Fruit fly (Drosophila melanogaster) whole organism, embryonic: ENCODE data around the gene mRpS7.

Source experiments
- ATbp ChIP-seq: fragments of 200-800 bp; sonication (Bioruptor generic); optimal IDR thresholded peaks from 2 replicates; lab custom pipeline; 2017; ENCODE audit warnings: missing biosample characterization, mild to moderate bottlenecking, missing genetic modification characterization, missing genetic modification reagents
- CG10147 ChIP-seq: fragments of 200-800 bp; sonication (Bioruptor generic); optimal IDR thresholded peaks from 2 replicates; lab custom pipeline; 2019; ENCODE audit warnings: missing biosample characterization, mild to moderate bottlenecking, missing genetic modification characterization, moderate library complexity
- CG11456 ChIP-seq: fragments of 200-800 bp; sonication (Bioruptor generic); IDR thresholded peaks from 3 replicates; pipeline ENCODE4 v1.3.6; 2022; ENCODE audit warnings: missing biosample characterization, missing genetic modification characterization
- CG13296 ChIP-seq: fragments of 200-800 bp; sonication (Bioruptor generic); optimal IDR thresholded peaks from 3 replicates; lab custom pipeline; 2018; ENCODE audit warnings: missing biosample characterization, mild to moderate bottlenecking, missing genetic modification characterization
- CG13424 ChIP-seq: fragments of 200-800 bp; sonication (Bioruptor generic); optimal IDR thresholded peaks from 2 replicates; lab custom pipeline; 2019; ENCODE audit warnings: missing biosample characterization, mild to moderate bottlenecking, missing genetic modification characterization, moderate library complexity
- CG13894 ChIP-seq: fragments of 200-800 bp; sonication (Bioruptor generic); optimal IDR thresholded peaks from 3 replicates; lab custom pipeline; 2018; ENCODE audit warnings: missing biosample characterization, mild to moderate bottlenecking, missing genetic modification characterization, moderate library complexity
- CG14667 ChIP-seq: fragments of 200-800 bp; sonication (Bioruptor generic); IDR thresholded peaks from 2 replicates; pipeline ENCODE4 v1.3.6; 2022; ENCODE audit warnings: missing biosample characterization, missing genetic modification characterization
- CG17612 ChIP-seq: fragments of 200-800 bp; sonication (Bioruptor generic); IDR thresholded peaks from 2 replicates; pipeline ENCODE4 v1.3.6; 2022; ENCODE audit warnings: missing biosample characterization, missing genetic modification characterization
- CG17912 ChIP-seq: fragments of 200-800 bp; sonication (Bioruptor generic); optimal IDR thresholded peaks from 2 replicates; lab custom pipeline; 2018; ENCODE audit warnings: missing biosample characterization, mild to moderate bottlenecking, missing genetic modification characterization
- CG2889 ChIP-seq: fragments of 200-800 bp; sonication (Bioruptor generic); IDR thresholded peaks from 3 replicates; pipeline ENCODE4 v1.3.6; 2022; ENCODE audit warnings: missing biosample characterization, missing genetic modification characterization
- CG31388 ChIP-seq: fragments of 200-800 bp; sonication (Bioruptor generic); optimal IDR thresholded peaks from 2 replicates; lab custom pipeline; 2016; ENCODE audit warnings: missing biosample characterization, missing genetic modification characterization
- CG32532 ChIP-seq: fragments of 200-800 bp; sonication (Bioruptor generic); IDR thresholded peaks from 2 replicates; pipeline ENCODE4 v1.3.6; 2022; ENCODE audit warnings: missing biosample characterization, missing genetic modification characterization
- CG33213 ChIP-seq: fragments of 200-800 bp; sonication (Bioruptor generic); optimal IDR thresholded peaks from 3 replicates; lab custom pipeline; 2016; ENCODE audit warnings: missing biosample characterization, missing genetic modification characterization
- CG3847 ChIP-seq: fragments of 200-800 bp; sonication (Bioruptor generic); IDR thresholded peaks from 2 replicates; pipeline ENCODE4 v1.3.6; 2022; ENCODE audit warnings: missing biosample characterization, missing genetic modification characterization
- CG4328 ChIP-seq: fragments of 200-800 bp; sonication (Bioruptor generic); optimal IDR thresholded peaks from 3 replicates; lab custom pipeline; 2017; ENCODE audit warnings: missing biosample characterization, missing genetic modification reagents, missing genetic modification characterization
- CG43689 ChIP-seq: fragments of 200-800 bp; sonication (Bioruptor generic); IDR thresholded peaks from 2 replicates; pipeline ENCODE4 v1.3.6; 2022; ENCODE audit warnings: missing biosample characterization, missing genetic modification characterization
- CG4617 ChIP-seq: fragments of 200-800 bp; sonication (Bioruptor generic); optimal IDR thresholded peaks from 3 replicates; lab custom pipeline; 2016; ENCODE audit warnings: missing biosample characterization, missing genetic modification characterization, borderline replicate concordance
- CG6689 ChIP-seq: fragments of 200-800 bp; sonication (Bioruptor generic); IDR thresholded peaks from 2 replicates; pipeline ENCODE4 v1.3.6; 2022; ENCODE audit warnings: missing biosample characterization, missing genetic modification characterization
- Camta ChIP-seq: fragments of 200-800 bp; sonication (Bioruptor generic); optimal IDR thresholded peaks from 2 replicates; lab custom pipeline; 2016; ENCODE audit warnings: missing biosample characterization, missing genetic modification characterization
- CkIIα-i1 ChIP-seq: fragments of 200-800 bp; sonication (Bioruptor generic); IDR thresholded peaks from 2 replicates; pipeline ENCODE4 v1.3.6; 2022; ENCODE audit warnings: missing biosample characterization, missing genetic modification characterization
- D19B ChIP-seq: fragments of 200-800 bp; sonication (Bioruptor generic); optimal IDR thresholded peaks from 2 replicates; lab custom pipeline; 2017; ENCODE audit warnings: missing biosample characterization, mild to moderate bottlenecking, missing genetic modification characterization
- Doc3 ChIP-seq: fragments of 200-800 bp; sonication (Bioruptor generic); IDR thresholded peaks from 3 replicates; pipeline ENCODE4 v1.3.6; 2022; ENCODE audit warnings: missing biosample characterization, missing genetic modification characterization; ENCODE audit not compliant: partially characterized antibody
- Eip74EF ChIP-seq, 2 experiments: fragments of 200-800 bp in 1 of 2; fragments of >200 bp in 1 of 2; sonication (Bioruptor generic) in 1 of 2; optimal IDR thresholded peaks; 2 replicates each; lab custom pipeline; 2017 to 2019; ENCODE audit warnings: missing biosample characterization in 2 of 2, missing genetic modification characterization in 2 of 2, mild to moderate bottlenecking in 1 of 2, moderate library complexity in 1 of 2
- Ets65A ChIP-seq: fragments of 200-800 bp; sonication (Bioruptor generic); peaks from one replicate; lab custom pipeline; 2016; ENCODE audit warnings: missing biosample characterization, missing genetic modification characterization
- Fer3 ChIP-seq: fragments of 200-800 bp; sonication (Bioruptor generic); optimal IDR thresholded peaks from 2 replicates; lab custom pipeline; 2018; ENCODE audit warnings: missing biosample characterization, mild to moderate bottlenecking, missing genetic modification characterization, moderate library complexity
- Gug ChIP-seq: fragments of 200-800 bp; sonication (Bioruptor generic); IDR thresholded peaks from 4 replicates; pipeline ENCODE4 v1.3.6; 2022; ENCODE audit warnings: missing biosample characterization, missing genetic modification characterization
- H2.0 ChIP-seq: fragments of 200-800 bp; sonication (Bioruptor generic); IDR thresholded peaks from 2 replicates; pipeline ENCODE4 v1.3.6; 2022; ENCODE audit warnings: missing biosample characterization, missing genetic modification characterization
- Hmr ChIP-seq: fragments of 200-800 bp; sonication (Bioruptor generic); optimal IDR thresholded peaks from 3 replicates; lab custom pipeline; 2017; ENCODE audit warnings: mild to moderate bottlenecking, missing biosample characterization, missing genetic modification reagents, missing genetic modification characterization
- Lpt ChIP-seq: fragments of >200 bp; optimal IDR thresholded peaks from 2 replicates; lab custom pipeline; 2018; ENCODE audit warnings: missing biosample characterization, missing genetic modification characterization
- Neu2 ChIP-seq: fragments of 200-800 bp; sonication (Bioruptor generic); optimal IDR thresholded peaks from 3 replicates; lab custom pipeline; 2016; ENCODE audit warnings: missing biosample characterization, missing genetic modification characterization, borderline replicate concordance
- PHDP ChIP-seq: fragments of 200-800 bp; sonication (Bioruptor generic); optimal IDR thresholded peaks from 3 replicates; lab custom pipeline; 2018; ENCODE audit warnings: missing biosample characterization, mild to moderate bottlenecking, missing genetic modification characterization, moderate library complexity
- Spps ChIP-seq: fragments of 200-800 bp; sonication (Bioruptor generic); optimal IDR thresholded peaks from 2 replicates; lab custom pipeline; 2018; ENCODE audit warnings: missing biosample characterization, mild to moderate bottlenecking, missing genetic modification characterization
- Trl ChIP-seq, 3 experiments: fragments of >200 bp in 2 of 3; fragments of 200-800 bp in 1 of 3; sonication (Bioruptor generic) in 1 of 3; optimal IDR thresholded peaks; 2 replicates in 1 of 3; 3 replicates in 2 of 3; lab custom pipeline; 2016 to 2017; ENCODE audit warnings: missing biosample characterization in 1 of 3, missing genetic modification characterization in 1 of 3
- bowl ChIP-seq: fragments of 200-800 bp; sonication (Bioruptor generic); IDR thresholded peaks from 2 replicates; pipeline ENCODE4 v1.3.6; 2022; ENCODE audit warnings: missing biosample characterization, missing genetic modification characterization
- caup ChIP-seq: fragments of 200-800 bp; sonication (Bioruptor generic); optimal IDR thresholded peaks from 3 replicates; lab custom pipeline; 2017; ENCODE audit warnings: missing biosample characterization, mild to moderate bottlenecking, missing genetic modification characterization, moderate library complexity; ENCODE audit not compliant: severe bottlenecking
- chif ChIP-seq, 2 experiments: fragments of 200-800 bp; sonication (Bioruptor generic); optimal IDR thresholded peaks; 3 replicates each; lab custom pipeline; 2016; ENCODE audit warnings: missing biosample characterization in 2 of 2, missing genetic modification characterization in 2 of 2
- crp ChIP-seq, 2 experiments: fragments of 200-800 bp; sonication (Bioruptor generic); optimal IDR thresholded peaks; 2 replicates in 1 of 2; 3 replicates in 1 of 2; lab custom pipeline; 2017; ENCODE audit warnings: missing biosample characterization in 2 of 2, missing genetic modification characterization in 2 of 2, mild to moderate bottlenecking in 1 of 2, moderate library complexity in 1 of 2
- dmrt11E ChIP-seq: fragments of 200-800 bp; sonication (Bioruptor generic); optimal IDR thresholded peaks from 3 replicates; lab custom pipeline; 2018; ENCODE audit warnings: missing biosample characterization, mild to moderate bottlenecking, missing genetic modification characterization, moderate library complexity
- eyg ChIP-seq: fragments of 200-800 bp; sonication (Bioruptor generic); optimal IDR thresholded peaks from 3 replicates; lab custom pipeline; 2016; ENCODE audit warnings: missing biosample characterization, missing genetic modification characterization
- gce ChIP-seq: fragments of 200-800 bp; sonication (Bioruptor generic); IDR thresholded peaks from 3 replicates; pipeline ENCODE4 v1.3.6; 2022; ENCODE audit warnings: missing biosample characterization, missing genetic modification characterization
- grau ChIP-seq: fragments of 200-800 bp; optimal IDR thresholded peaks from 3 replicates; lab custom pipeline; 2019; ENCODE audit warnings: missing biosample characterization, mild to moderate bottlenecking, missing genetic modification characterization, moderate library complexity
- inv ChIP-seq: fragments of 200-800 bp; sonication (Bioruptor generic); IDR thresholded peaks from 2 replicates; pipeline ENCODE4 v1.3.6; 2022; ENCODE audit warnings: missing biosample characterization, missing genetic modification characterization; ENCODE audit not compliant: partially characterized antibody
- mirr ChIP-seq: fragments of 200-800 bp; sonication (Bioruptor generic); optimal IDR thresholded peaks from 3 replicates; lab custom pipeline; 2018; ENCODE audit warnings: missing biosample characterization, mild to moderate bottlenecking, missing genetic modification characterization
- nerfin-2 ChIP-seq: fragments of 200-800 bp; sonication (Bioruptor generic); IDR thresholded peaks from 2 replicates; pipeline ENCODE4 v1.3.6; 2022; ENCODE audit warnings: missing biosample characterization, missing genetic modification characterization; ENCODE audit not compliant: partially characterized antibody
- pb ChIP-seq: fragments of 200-800 bp; sonication (Bioruptor generic); optimal IDR thresholded peaks from 3 replicates; lab custom pipeline; 2016; ENCODE audit warnings: missing biosample characterization, missing genetic modification characterization
- psq ChIP-seq: fragments of 200-800 bp; sonication (Bioruptor generic); optimal IDR thresholded peaks from 2 replicates; lab custom pipeline; 2017; ENCODE audit warnings: missing biosample characterization, missing genetic modification characterization
- salm ChIP-seq: fragments of 200-800 bp; sonication (Bioruptor generic); optimal IDR thresholded peaks from 2 replicates; lab custom pipeline; 2018; ENCODE audit warnings: missing biosample characterization, mild to moderate bottlenecking, missing genetic modification characterization
- so ChIP-seq: fragments of 200-800 bp; sonication (Bioruptor generic); IDR thresholded peaks from 3 replicates; pipeline ENCODE4 v1.3.6; 2022; ENCODE audit warnings: missing biosample characterization, missing genetic modification characterization
- trem ChIP-seq: fragments of 200-800 bp; optimal IDR thresholded peaks from 3 replicates; lab custom pipeline; 2019; ENCODE audit warnings: missing biosample characterization, mild to moderate bottlenecking, missing genetic modification characterization, moderate library complexity
- vnd ChIP-seq: fragments of 200-800 bp; sonication (Bioruptor generic); IDR thresholded peaks from 3 replicates; pipeline ENCODE4 v1.3.6; 2022; ENCODE audit warnings: missing biosample characterization, missing genetic modification characterization; ENCODE audit not compliant: partially characterized antibody
- zfh2 ChIP-seq: fragments of 200-800 bp; sonication (Bioruptor generic); optimal IDR thresholded peaks from 2 replicates; lab custom pipeline; 2016; ENCODE audit warnings: missing biosample characterization, missing genetic modification characterization

Gene mRpS7

dm6 chr2L:10366525-10366924 is 19.9 kb upstream of the mRpS7 start, which contains the start of gene CG5056 (continued):
- no peak for TF ChIP-seq Hmr
- no peak for TF ChIP-seq CG11456 (GFP tag; lab: Robert Waterston, UW)
- no peak for TF ChIP-seq Fer3 (tag; lab: Kevin White, UChicago)
- peak; percentile 48 for TF ChIP-seq CG10147 (GFP tag; lab: Kevin White, UChicago)
- no peak for TF ChIP-seq vnd (GFP tag; lab: Robert Waterston, UW)
- no peak for TF ChIP-seq CG43689 (GFP tag; lab: Robert Waterston, UW)
- TF ChIP-seq trem (tag; lab: Kevin White, UChicago): peak; percentile 69
- TF ChIP-seq CG13894 (tag; lab: Kevin White, UChicago): no peak
- TF ChIP-seq CG4617 (GFP tag; lab: Kevin White, UChicago): peak; percentile 94
- TF ChIP-seq CG33213: no peak
- no peak for TF ChIP-seq gce (GFP tag; lab: Robert Waterston, UW)
- peak; percentile 13 for TF ChIP-seq dmrt11E (tag; lab: Kevin White, UChicago)
- no peak for TF ChIP-seq CG13296 (GFP tag; lab: Kevin White, UChicago)
- no peak for TF ChIP-seq zfh2 (GFP tag; lab: Kevin White, UChicago)
- TF ChIP-seq eyg (GFP tag; lab: Kevin White, UChicago): no peak
- TF ChIP-seq Spps: no peak
- no peak for TF ChIP-seq CG3847
- no peak for TF ChIP-seq CG6689
- no peak for TF ChIP-seq Eip74EF (GFP tag; optimal IDR thresholded peaks at IDR 0.05; lab: Kevin White, UChicago)
- peak; percentile 30; the same call in 1 of the 2 replicates for TF ChIP-seq CG14667
- no peak for TF ChIP-seq salm (tag; lab: Kevin White, UChicago)
- no peak for TF ChIP-seq Doc3
- peak; percentile 30 for TF ChIP-seq CG13424
- no peak for TF ChIP-seq D19B
- no peak for TF ChIP-seq Neu2 (GFP tag; lab: Kevin White, UChicago)
- TF ChIP-seq CkIIα-i1 (GFP tag; lab: Robert Waterston, UW): no peak
- no peak for TF ChIP-seq mirr (GFP tag; lab: Kevin White, UChicago)
- TF ChIP-seq so: no peak
- no peak for TF ChIP-seq bowl
- TF ChIP-seq CG17912 (GFP tag; lab: Kevin White, UChicago): peak; percentile 19
- no peak for TF ChIP-seq CG32532
- TF ChIP-seq psq (GFP tag; lab: Kevin White, UChicago): no peak
- no peak for TF ChIP-seq CG4328 (GFP tag; lab: Kevin White, UChicago)
- TF ChIP-seq PHDP (tag; lab: Kevin White, UChicago): peak; percentile 18
- no peak for TF ChIP-seq ATbp (GFP tag; lab: Kevin White, UChicago)
- TF ChIP-seq pb (GFP tag; lab: Kevin White, UChicago): no peak
- peak; percentile 34 for TF ChIP-seq grau (tag; lab: Kevin White, UChicago)
- TF ChIP-seq Ets65A (GFP tag; lab: Kevin White, UChicago): no peak
- TF ChIP-seq inv (GFP tag; lab: Robert Waterston, UW): no peak
- TF ChIP-seq Lpt (GFP tag; lab: Kevin White, UChicago): no peak
- no peak for TF ChIP-seq CG31388 (GFP tag; lab: Kevin White, UChicago)
- no peak for TF ChIP-seq chif (GFP tag; optimal IDR thresholded peaks at IDR 0.05; lab: Kevin White, UChicago)
- TF ChIP-seq nerfin-2 (GFP tag; lab: Robert Waterston, UW): no peak
- no peak for TF ChIP-seq CG17612
- TF ChIP-seq CG2889: no peak
- peak in 1 of 2 experiments; percentile 66 for TF ChIP-seq crp (GFP tag; optimal IDR thresholded peaks at IDR 0.05; lab: Kevin White, UChicago)
- TF ChIP-seq Trl (optimal IDR thresholded peaks at IDR 0.05; lab: Kevin White, UChicago): no peak
- no peak for TF ChIP-seq Trl (GFP tag; optimal IDR thresholded peaks at IDR 0.05; lab: Kevin White, UChicago)
- no peak for TF ChIP-seq Camta (GFP tag; lab: Kevin White, UChicago)
- no peak for TF ChIP-seq caup (GFP tag; lab: Kevin White, UChicago)
- TF ChIP-seq Gug (GFP tag; lab: Robert Waterston, UW): no peak
- TF ChIP-seq H2.0: no peak
